Worm (Caenorhabditis elegans): ENCODE data around the gene pcyt-1.

Gene pcyt-1

DNA sequence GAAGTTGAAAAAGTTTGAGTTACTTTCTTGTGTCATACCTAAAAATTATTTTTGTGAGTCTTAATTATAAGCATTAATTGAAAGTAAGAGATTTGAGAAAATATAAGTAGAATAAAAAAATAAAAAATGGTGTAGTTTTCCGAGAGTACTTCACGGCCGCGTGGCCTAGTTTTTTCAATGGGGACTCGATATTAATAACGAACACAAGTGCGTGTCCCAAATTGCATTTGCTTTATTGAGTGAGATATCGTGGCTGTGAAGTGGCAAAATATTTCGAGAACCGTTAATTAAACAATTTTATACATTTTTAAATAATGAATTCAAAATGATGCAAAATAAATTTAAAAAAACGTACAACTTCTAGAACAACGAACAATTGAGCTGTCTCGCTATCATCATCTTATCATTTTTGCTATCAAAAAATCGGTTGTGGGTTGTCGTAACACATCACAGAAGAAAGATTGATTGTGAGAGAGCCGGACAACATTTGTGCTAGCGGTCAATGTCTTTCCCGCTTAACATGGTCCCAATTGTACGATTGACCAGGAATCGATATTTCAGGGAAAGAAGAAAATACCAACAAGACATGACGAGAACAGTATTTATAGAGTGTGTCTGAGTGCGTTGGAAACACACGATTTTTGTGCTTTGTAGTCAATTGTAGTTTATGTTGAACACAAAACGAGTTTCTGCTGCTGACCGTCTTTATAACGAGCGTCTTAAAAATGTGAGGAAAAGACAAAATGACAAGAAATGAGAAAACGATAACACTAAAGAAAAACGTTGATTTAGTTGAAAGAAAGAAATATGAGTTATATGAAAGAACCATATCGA is 2.3 kb upstream of the pcyt-1 start, which contains the start of gene apy-1 (continued):
- peak; percentile 62 for TF ChIP-seq sox-4 (tag; optimal IDR thresholded peaks at IDR 0.05)
- TF ChIP-seq egl-13 (tag; optimal IDR thresholded peaks at IDR 0.05), result peak; percentile 66
- 0 out of 2 replicates have a peak, but pooled peaks have one; percentile 18 for TF ChIP-seq ceh-88 (GFP tag; IDR thresholded peaks at IDR 0.05)
- peak in 1 of 2 experiments; percentile 71 for TF ChIP-seq ztf-11 (tag; optimal IDR thresholded peaks at IDR 0.05)
- peak; percentile 50 for TF ChIP-seq nhr-71 (tag; optimal IDR thresholded peaks at IDR 0.05)

DNA sequence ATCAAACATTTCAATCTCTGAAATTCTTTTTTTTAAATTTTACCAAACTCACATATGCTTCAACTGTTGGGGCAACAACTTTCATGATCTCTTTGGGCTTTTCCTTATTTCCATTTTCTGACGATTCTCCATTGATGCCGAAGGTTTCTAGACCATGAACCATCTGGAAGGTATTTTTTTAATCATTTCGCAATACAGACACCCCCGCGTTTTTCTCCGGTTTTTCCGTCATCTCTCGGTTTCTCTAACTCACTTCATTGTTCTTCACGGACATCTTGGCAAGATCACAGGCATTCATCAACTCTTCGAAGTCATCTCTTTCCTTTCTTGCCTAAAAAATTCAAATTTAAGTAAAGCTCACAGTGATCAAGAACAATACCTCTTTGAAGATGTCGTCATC is 1.0 kb downstream of the pcyt-1 start:
- no peak for TF ChIP-seq efl-1 (optimal IDR thresholded peaks at IDR 0.05)
- peak in 1 of 2 experiments; percentile 87 for TF ChIP-seq efl-1 (GFP tag; optimal IDR thresholded peaks at IDR 0.05 in 1 of 2)
- TF ChIP-seq dsc-1 (tag; optimal IDR thresholded peaks at IDR 0.05), result peak; percentile 72
- no peak for TF ChIP-seq fkh-4 (tag; optimal IDR thresholded peaks at IDR 0.05; ENCODE audit: borderline replicate concordance)
- no peak for TF ChIP-seq nhr-71 (tag; optimal IDR thresholded peaks at IDR 0.05)
- TF ChIP-seq nhr-76 (tag; optimal IDR thresholded peaks at IDR 0.05), result no peak

DNA sequence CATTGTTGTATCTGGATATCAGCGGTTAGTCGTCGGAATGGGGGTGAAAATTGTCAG is 1.2 kb downstream of the pcyt-1 start, which contains the start of the genes unc-98 and F08C6.18:
unc-98 (minus strand) TSS at position 48 of the 57 bp plus-strand sequence.
F08C6.18 (minus strand) TSS at position 57 of the 57 bp plus-strand sequence.
- TF ChIP-seq elt-3 (tag; optimal IDR thresholded peaks at IDR 0.05), result no peak
- no peak for TF ChIP-seq jun-1 (tag; optimal IDR thresholded peaks at IDR 0.05)
- TF ChIP-seq nhr-19 (GFP tag; conservative IDR thresholded peaks at IDR 0.05), result no peak
- no peak for TF ChIP-seq hlh-17 (GFP tag; optimal IDR thresholded peaks at IDR 0.05; ENCODE audit: borderline replicate concordance)
- no peak for TF ChIP-seq tlp-1 (tag; optimal IDR thresholded peaks at IDR 0.05)
- TF ChIP-seq mab-9 (GFP tag; IDR thresholded peaks at IDR 0.05), result no peak
- TF ChIP-seq lin-39 (tag; optimal IDR thresholded peaks at IDR 0.05), result no peak

DNA sequence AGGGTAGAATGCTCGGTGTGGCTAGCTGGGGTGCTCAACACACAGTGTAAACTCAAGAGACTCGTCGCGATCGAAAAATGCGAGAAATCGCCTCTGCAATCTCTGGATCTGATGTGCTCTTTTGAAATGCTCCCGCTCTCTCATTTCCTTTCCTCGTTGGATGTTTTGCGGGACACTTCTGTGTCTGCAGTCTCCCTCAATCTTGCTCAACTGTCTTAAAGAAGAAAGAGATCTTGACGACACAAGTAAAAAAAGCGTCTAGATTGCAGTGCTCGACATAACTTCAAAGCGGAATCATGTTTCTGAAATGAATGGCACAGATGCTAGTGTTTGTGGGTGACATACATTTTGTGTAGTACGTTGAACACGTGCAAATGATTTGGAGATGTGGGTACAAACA is 1.5 kb downstream of the pcyt-1 start:
- TF ChIP-seq ces-1 (GFP tag; optimal IDR thresholded peaks at IDR 0.05) (no peak), swsn-7 (tag; optimal IDR thresholded peaks at IDR 0.05) (no peak), ceh-63 (GFP tag; optimal IDR thresholded peaks at IDR 0.05) (no peak), elt-3 (tag; optimal IDR thresholded peaks at IDR 0.05) (no peak), tbx-2 (tag; optimal IDR thresholded peaks at IDR 0.05) (peak; percentile 1), dsc-1 (tag; optimal IDR thresholded peaks at IDR 0.05) (peak; percentile 76), ets-5 (GFP tag; IDR thresholded peaks at IDR 0.05) (no peak), fkh-8 (tag; optimal IDR thresholded peaks at IDR 0.05) (no peak), nhr-85 (tag) (no peak), lin-14 (GFP tag; optimal IDR thresholded peaks at IDR 0.05) (peak; percentile 69), nhr-12 (tag; optimal IDR thresholded peaks at IDR 0.05) (no peak), ztf-4 (tag; optimal IDR thresholded peaks at IDR 0.05) (no peak), lin-15B (tag; optimal IDR thresholded peaks at IDR 0.05) (no peak), grh-1 (GFP tag; IDR thresholded peaks at IDR 0.05) (no peak), ztf-11 (tag; optimal IDR thresholded peaks at IDR 0.05) (no peak), unc-62 (GFP tag; optimal IDR thresholded peaks at IDR 0.05) (no peak), ceh-8 (GFP tag; optimal IDR thresholded peaks at IDR 0.05) (no peak), hpl-2 (GFP tag; optimal IDR thresholded peaks at IDR 0.05) (no peak), ceh-82 (tag; optimal IDR thresholded peaks at IDR 0.05) (no peak), xbp-1 (tag; optimal IDR thresholded peaks at IDR 0.05) (no peak), snpc-4 (tag; optimal IDR thresholded peaks at IDR 0.05) (no peak), fos-1 (tag; optimal IDR thresholded peaks at IDR 0.05) (no peak), jun-1 (tag; optimal IDR thresholded peaks at IDR 0.05) (no peak), egl-13 (tag; optimal IDR thresholded peaks at IDR 0.05) (no peak), lsy-2 (tag; optimal IDR thresholded peaks at IDR 0.05) (peak in 1 of 2 experiments; percentile 53), nhr-71 (tag; optimal IDR thresholded peaks at IDR 0.05) (peak; percentile 33), nhr-76 (tag; optimal IDR thresholded peaks at IDR 0.05) (no peak), sptf-1 (tag; optimal IDR thresholded peaks at IDR 0.05) (no peak), sox-4 (tag; optimal IDR thresholded peaks at IDR 0.05) (no peak), nhr-20 (tag; optimal IDR thresholded peaks at IDR 0.05) (peak; percentile 29), zip-4 (GFP tag; optimal IDR thresholded peaks at IDR 0.05) (no peak), mab-9 (GFP tag; IDR thresholded peaks at IDR 0.05) (no peak), tlp-1 (tag; optimal IDR thresholded peaks at IDR 0.05) (no peak), rnt-1 (tag; optimal IDR thresholded peaks at IDR 0.05) (peak; percentile 68), vab-15 (tag; optimal IDR thresholded peaks at IDR 0.05) (no peak), irx-1 (tag; optimal IDR thresholded peaks at IDR 0.05) (peak; percentile 5), dpl-1 (GFP tag; optimal IDR thresholded peaks at IDR 0.05) (no peak), efl-1 (optimal IDR thresholded peaks at IDR 0.05) (no peak), efl-1 (GFP tag; optimal IDR thresholded peaks at IDR 0.05 in 1 of 2) (peak in 1 of 2 experiments; percentile 15)

Data from whole organism, L1 larva.